Fruit fly (Drosophila melanogaster): ENCODE results near the gene CG7382.
A peak's percentile ranks its signal among the peaks of the same experiment; 100 is the strongest.

Gene CG7382

dm6 chr2L:5542944-5543515, 23.3 kb upstream of the CG7382 start:
- TF ChIP-seq YL-1 (GFP tag; optimal IDR thresholded peaks at IDR 0.05), result no peak
- TF ChIP-seq Trl (optimal IDR thresholded peaks at IDR 0.05), result peak; percentile 81 to 90
- peak; percentile 49 for TF ChIP-seq Trl (GFP tag; optimal IDR thresholded peaks at IDR 0.05)
- TF ChIP-seq da (GFP tag; optimal IDR thresholded peaks at IDR 0.05), result no peak
- TF ChIP-seq Asciz (GFP tag; optimal IDR thresholded peaks at IDR 0.05), result no peak
- TF ChIP-seq Blimp-1 (GFP tag; optimal IDR thresholded peaks at IDR 0.05), result peak; percentile 75
- peak; percentile 81 for TF ChIP-seq CG9932 (GFP tag; IDR thresholded peaks at IDR 0.05)
- no peak for TF ChIP-seq CG2678 (tag; optimal IDR thresholded peaks at IDR 0.05)
- TF ChIP-seq Eip74EF (GFP tag; optimal IDR thresholded peaks at IDR 0.05), result peak in 1 of 2 experiments; percentile 22
- no peak for TF ChIP-seq CG6683 (GFP tag; optimal IDR thresholded peaks at IDR 0.05)
- peak; percentile 42; the same call in 1 of the 3 replicates for TF ChIP-seq ase (GFP tag; IDR thresholded peaks at IDR 0.05)
- peak; percentile 26 for TF ChIP-seq trem (tag; optimal IDR thresholded peaks at IDR 0.05)
- TF ChIP-seq vvl (GFP tag; IDR thresholded peaks at IDR 0.05), result peak; percentile 79
- no peak for TF ChIP-seq hkb (optimal IDR thresholded peaks at IDR 0.05)
- peak; percentile 80 for TF ChIP-seq hkb (GFP tag; IDR thresholded peaks at IDR 0.05)
- no peak for TF ChIP-seq sima (GFP tag; optimal IDR thresholded peaks at IDR 0.05)
- peak; percentile 63 for TF ChIP-seq D19A (tag; optimal IDR thresholded peaks at IDR 0.05)
- TF ChIP-seq CG17912 (GFP tag; optimal IDR thresholded peaks at IDR 0.05), result no peak
- peak; percentile 68 for TF ChIP-seq Hr39 (optimal IDR thresholded peaks at IDR 0.05)
- peak; percentile 57 for TF ChIP-seq PHDP (tag; optimal IDR thresholded peaks at IDR 0.05)
- TF ChIP-seq CG12071 (GFP tag; optimal IDR thresholded peaks at IDR 0.05), result peak; percentile 32
- TF ChIP-seq Dip3 (GFP tag; optimal IDR thresholded peaks at IDR 0.05), result peak; percentile 0
- no peak for TF ChIP-seq CG3065 (GFP tag; optimal IDR thresholded peaks at IDR 0.05)
- TF ChIP-seq usp (GFP tag; optimal IDR thresholded peaks at IDR 0.05), result no peak
- peak; percentile 27 for TF ChIP-seq nmo (GFP tag; optimal IDR thresholded peaks at IDR 0.05)
- no peak; the same call in 2 of the 3 replicates for TF ChIP-seq Aef1 (GFP tag; IDR thresholded peaks at IDR 0.05)
- no peak for TF ChIP-seq Ravus (GFP tag; IDR thresholded peaks at IDR 0.05)
- TF ChIP-seq dmrt11E (tag; optimal IDR thresholded peaks at IDR 0.05), result no peak
- TF ChIP-seq CG3995 (GFP tag; optimal IDR thresholded peaks at IDR 0.05), result no peak
- TF ChIP-seq CG11085 (GFP tag; IDR thresholded peaks at IDR 0.05), result no peak
- no peak for TF ChIP-seq salm (tag; optimal IDR thresholded peaks at IDR 0.05)
- no peak for TF ChIP-seq CG6654 (GFP tag; optimal IDR thresholded peaks at IDR 0.05)
- peak; percentile 54 for TF ChIP-seq Hmr (GFP tag; optimal IDR thresholded peaks at IDR 0.05)
- TF ChIP-seq Neu2 (GFP tag; optimal IDR thresholded peaks at IDR 0.05; ENCODE audit: borderline replicate concordance), result no peak
- peak; percentile 45 for TF ChIP-seq CG10543 (GFP tag; optimal IDR thresholded peaks at IDR 0.05)
- TF ChIP-seq CG12104 (GFP tag; optimal IDR thresholded peaks at IDR 0.05), result no peak
- no peak for TF ChIP-seq Rx (GFP tag; IDR thresholded peaks at IDR 0.05)
- no peak for TF ChIP-seq tll (GFP tag; optimal IDR thresholded peaks at IDR 0.05)
- TF ChIP-seq CG43689 (GFP tag; IDR thresholded peaks at IDR 0.05), result no peak
- peak; percentile 96 for TF ChIP-seq zf30C (GFP tag; optimal IDR thresholded peaks at IDR 0.05)
- TF ChIP-seq CG1602 (GFP tag; optimal IDR thresholded peaks at IDR 0.05), result peak; percentile 11
- no peak for TF ChIP-seq CG33213 (GFP tag; optimal IDR thresholded peaks at IDR 0.05)
- no peak for TF ChIP-seq gsb-n (tag; optimal IDR thresholded peaks at IDR 0.05)
- peak; percentile 31 for TF ChIP-seq CG18619 (GFP tag; optimal IDR thresholded peaks at IDR 0.05)
- TF ChIP-seq ab (GFP tag; optimal IDR thresholded peaks at IDR 0.05), result peak; percentile 15
- TF ChIP-seq Dad (GFP tag; optimal IDR thresholded peaks at IDR 0.05), result peak; percentile 27
- TF ChIP-seq C15 (GFP tag; IDR thresholded peaks at IDR 0.05), result no peak
- peak; percentile 47 for TF ChIP-seq ATbp (GFP tag; optimal IDR thresholded peaks at IDR 0.05)
- peak; percentile 42 for TF ChIP-seq Xbp1 (GFP tag; optimal IDR thresholded peaks at IDR 0.05)
- TF ChIP-seq CG10462 (GFP tag; optimal IDR thresholded peaks at IDR 0.05), result no peak
- TF ChIP-seq CG9797 (GFP tag; optimal IDR thresholded peaks at IDR 0.05), result no peak

Measured in whole organism, embryonic.